Worm (Caenorhabditis elegans): ENCODE measurements around the gene aptf-4.

- no peak for TF ChIP-seq dao-5 (tag; optimal IDR thresholded peaks at IDR 0.05)
- no peak for TF ChIP-seq him-1 (tag; optimal IDR thresholded peaks at IDR 0.05)
These were observed 46.8 kb downstream of the aptf-4 start, which contains the start of gene vab-9 for ce11 chrII:8637615-8638014.
